Worm (Caenorhabditis elegans) whole organism, mixed stage, embryonic: ENCODE data around the gene acl-8.

Experiments
- ces-1 ChIP-seq: fragments of 150-350 bp; optimal IDR thresholded peaks from 2 replicates; lab custom pipeline; 2014; ENCODE audit warnings: missing biosample characterization, missing genetic modification reagents, missing genetic modification characterization
- elt-3 ChIP-seq: fragments of 150-350 bp; optimal IDR thresholded peaks from 2 replicates; lab custom pipeline; 2014; ENCODE audit warnings: missing biosample characterization, missing genetic modification characterization
- hlh-1 ChIP-seq: fragments of 150-350 bp; optimal IDR thresholded peaks from 2 replicates; lab custom pipeline; 2014; ENCODE audit warnings: missing biosample characterization, missing genetic modification reagents, missing genetic modification characterization
- mab-5 ChIP-seq: fragments of 150-350 bp; optimal IDR thresholded peaks from 2 replicates; lab custom pipeline; 2014; ENCODE audit warnings: missing biosample characterization, missing genetic modification characterization
- mep-1 ChIP-seq: fragments of 150-350 bp; optimal IDR thresholded peaks from 2 replicates; lab custom pipeline; 2017; ENCODE audit warnings: missing biosample characterization, missing genetic modification reagents, missing genetic modification characterization, inconsistent platforms
- nhr-12 ChIP-seq: fragments of 150-350 bp; optimal IDR thresholded peaks from 2 replicates; lab custom pipeline; 2014; ENCODE audit warnings: missing biosample characterization, missing genetic modification characterization
- nhr-28 ChIP-seq: fragments of 150-350 bp; optimal IDR thresholded peaks from 2 replicates; lab custom pipeline; 2014; ENCODE audit warnings: missing biosample characterization, missing genetic modification characterization
- nhr-76 ChIP-seq: sonication (generic microtip); optimal IDR thresholded peaks from 2 replicates; lab custom pipeline; 2017; ENCODE audit warnings: missing biosample characterization, missing genetic modification characterization
- sem-2 ChIP-seq: fragments of 200-800 bp; sonication (Bioruptor generic); optimal IDR thresholded peaks from 2 replicates; lab custom pipeline; 2018; ENCODE audit warnings: mild to moderate bottlenecking, missing genetic modification characterization, missing compliant biosample characterization
- snpc-4 ChIP-seq: fragments of 150-350 bp; optimal IDR thresholded peaks from 2 replicates; lab custom pipeline; 2014; ENCODE audit warnings: missing biosample characterization, missing genetic modification characterization
- unc-62 ChIP-seq: fragments of 150-350 bp; optimal IDR thresholded peaks from 2 replicates; lab custom pipeline; 2014; ENCODE audit warnings: missing biosample characterization, missing genetic modification reagents, missing genetic modification characterization

DNA sequence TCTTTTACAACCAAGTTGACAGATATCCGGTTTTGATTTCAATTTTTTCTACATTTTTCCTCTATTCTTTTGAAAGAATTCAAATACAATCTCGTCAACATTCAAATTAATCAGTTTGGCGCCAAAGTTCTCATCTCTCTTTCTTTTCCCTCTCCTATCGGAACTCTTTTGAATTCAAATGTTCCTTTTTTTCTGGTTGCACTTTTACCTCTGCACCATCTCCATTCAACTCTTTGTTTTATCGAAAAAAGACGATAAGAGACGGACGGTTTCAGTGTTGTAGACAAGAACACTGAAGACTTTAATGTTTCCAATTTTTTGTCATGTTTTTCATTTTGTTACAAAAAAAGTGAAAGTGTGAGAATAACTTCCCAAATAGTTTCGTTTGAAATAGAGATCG, 25.4 kb downstream of the acl-8 start:
- TF ChIP-seq ces-1 (GFP tag; lab: Kevin White, UChicago) = no peak
- TF ChIP-seq snpc-4 (tag; lab: Kevin White, UChicago) = no peak
- TF ChIP-seq nhr-76 = no peak
- no peak for TF ChIP-seq nhr-28
- TF ChIP-seq unc-62 = no peak
- TF ChIP-seq mab-5 (tag; lab: Kevin White, UChicago) = no peak
- TF ChIP-seq nhr-12 = no peak
- no peak for TF ChIP-seq sem-2
- no peak for TF ChIP-seq mep-1 (tag; lab: Kevin White, UChicago)
- TF ChIP-seq hlh-1 (tag; lab: Kevin White, UChicago) = no peak
- TF ChIP-seq elt-3 (tag; lab: Kevin White, UChicago) = no peak
